Worm (Caenorhabditis elegans): ENCODE measurements around the gene nhr-133.
"Not testable (repeated sequence)": the region's sequence is repeated elsewhere in the genome, so short reads cannot be mapped to it uniquely, and the experiment has no call there.

nhr-133 gene

DNA sequence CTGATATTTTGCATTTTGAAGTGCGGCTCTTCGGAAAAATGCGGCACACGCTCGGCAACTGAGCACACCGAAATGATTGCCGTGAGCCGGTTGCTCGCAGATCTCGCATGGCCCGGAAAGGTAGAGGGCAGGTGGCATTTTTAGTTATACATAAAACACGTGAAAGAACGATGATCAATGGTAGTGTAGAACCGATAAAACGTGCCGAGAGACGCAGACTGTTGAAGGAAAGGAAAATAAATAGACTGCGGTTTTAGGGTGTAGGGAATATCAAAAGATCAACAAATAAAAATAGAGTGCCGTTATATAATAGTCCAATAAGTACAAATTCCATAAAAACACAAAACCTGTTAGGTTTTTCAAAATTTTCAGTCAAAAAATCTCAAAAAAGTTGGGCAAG is at the start of gene nhr-133:
nhr-133 (minus strand) TSS at position 183 of the 400 bp plus-strand sequence.
- TF ChIP-seq ceh-19 (GFP tag; optimal IDR thresholded peaks at IDR 0.05) (no peak), hlh-30 (tag; optimal IDR thresholded peaks at IDR 0.05; ENCODE audit: insufficient read depth) (peak; percentile 37)

ce11 chrV:2260660-2261059 is 48.7 kb upstream of the nhr-133 start, which contains the start of gene F41B5.12:
Gene F41B5.12 (plus strand): TSS chrV:2260960.
- TF ChIP-seq unc-42 (tag; optimal IDR thresholded peaks at IDR 0.05) (no peak), pat-9 (tag; optimal IDR thresholded peaks at IDR 0.05) (no peak), ceh-19 (GFP tag; optimal IDR thresholded peaks at IDR 0.05) (no peak), dve-1 (tag; optimal IDR thresholded peaks at IDR 0.05) (no peak), ztf-16 (tag; optimal IDR thresholded peaks at IDR 0.05) (no peak), pqm-1 (tag; optimal IDR thresholded peaks at IDR 0.05) (no peak), dmd-4 (tag; optimal IDR thresholded peaks at IDR 0.05; ENCODE audit: borderline replicate concordance) (no peak), gmeb-2 (tag; optimal IDR thresholded peaks at IDR 0.05) (no peak), C08G9.2 (tag; optimal IDR thresholded peaks at IDR 0.05) (no peak), nhr-11 (tag; optimal IDR thresholded peaks at IDR 0.05) (no peak), ahr-1 (tag; optimal IDR thresholded peaks at IDR 0.05) (no peak), pros-1 (tag; optimal IDR thresholded peaks at IDR 0.05) (no peak), nfya-1 (tag; optimal IDR thresholded peaks at IDR 0.05) (no peak), lin-11 (tag; optimal IDR thresholded peaks at IDR 0.05) (no peak)

DNA sequence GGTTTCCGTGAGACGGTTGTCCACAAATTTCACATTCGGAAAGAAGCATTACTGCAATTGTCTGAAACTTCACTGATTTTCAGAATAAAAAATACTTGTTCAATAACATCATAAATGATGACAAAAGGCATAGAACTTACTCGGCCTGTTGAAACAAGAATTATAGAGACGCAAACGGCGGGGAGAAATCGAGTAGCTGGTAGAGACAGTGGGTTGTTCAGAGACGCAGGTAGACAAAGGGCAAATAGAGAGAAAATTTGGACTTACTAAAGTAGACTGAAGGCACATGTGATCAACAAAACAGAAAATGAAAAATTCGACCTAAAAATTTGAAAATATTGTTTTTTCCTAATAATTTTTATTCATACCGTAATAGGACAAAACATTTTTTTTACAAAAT is 47.8 kb upstream of the nhr-133 start, which contains the start of gene nhr-182:
nhr-182 (minus strand) TSS at position 178 of the 400 bp plus-strand sequence.
- no peak for TF ChIP-seq tbx-2 (tag; optimal IDR thresholded peaks at IDR 0.05)

ce11 chrV:2255191-2255590 is 43.3 kb upstream of the nhr-133 start, which contains the start of gene F41B5.1:
Gene F41B5.1 (plus strand): TSS chrV:2255533.
- not testable (repeated sequence) for TF ChIP-seq sox-2 (GFP tag; IDR thresholded peaks at IDR 0.05); hlh-6 (tag; optimal IDR thresholded peaks at IDR 0.05); fkh-10 (GFP tag; optimal IDR thresholded peaks at IDR 0.05)

ce11 chrV:2254553-2255124 is 42.7 kb upstream of the nhr-133 start, which contains the start of gene str-253:
Gene str-253 (minus strand): TSS chrV:2254603.
- TF ChIP-seq dmd-4 (tag; optimal IDR thresholded peaks at IDR 0.05; ENCODE audit: borderline replicate concordance): no peak
- TF ChIP-seq pha-2 (tag; optimal IDR thresholded peaks at IDR 0.05): no peak
- TF ChIP-seq zip-5 (tag; optimal IDR thresholded peaks at IDR 0.05): no peak
- TF ChIP-seq hlh-13 (GFP tag; optimal IDR thresholded peaks at IDR 0.05): no peak
- TF ChIP-seq C38D4.7 (GFP tag; optimal IDR thresholded peaks at IDR 0.05): no peak
- TF ChIP-seq nhr-11 (tag; optimal IDR thresholded peaks at IDR 0.05): no peak
- TF ChIP-seq ceh-22 (tag; optimal IDR thresholded peaks at IDR 0.05): no peak
- no peak for TF ChIP-seq nfya-1 (tag; optimal IDR thresholded peaks at IDR 0.05)
- TF ChIP-seq K02D7.2 (tag; optimal IDR thresholded peaks at IDR 0.05): no peak
- no peak for TF ChIP-seq unc-42 (tag; optimal IDR thresholded peaks at IDR 0.05)

- TF ChIP-seq odd-2 (tag; optimal IDR thresholded peaks at IDR 0.05) (no peak), hlh-6 (tag; optimal IDR thresholded peaks at IDR 0.05) (no peak), K09A11.1 (tag; optimal IDR thresholded peaks at IDR 0.05; ENCODE audit: insufficient read depth) (no peak), fkh-6 (tag; optimal IDR thresholded peaks at IDR 0.05) (no peak), ztf-16 (tag; optimal IDR thresholded peaks at IDR 0.05) (no peak), ceh-34 (tag; optimal IDR thresholded peaks at IDR 0.05) (no peak), ceh-48 (tag; optimal IDR thresholded peaks at IDR 0.05) (no peak), dve-1 (tag; optimal IDR thresholded peaks at IDR 0.05) (no peak), C38D4.7 (GFP tag; optimal IDR thresholded peaks at IDR 0.05) (no peak), ceh-18 (tag; optimal IDR thresholded peaks at IDR 0.05) (no peak), ceh-22 (tag; optimal IDR thresholded peaks at IDR 0.05) (no peak), ceh-45 (GFP tag; IDR thresholded peaks at IDR 0.05) (no peak), madf-2 (tag; optimal IDR thresholded peaks at IDR 0.05) (no peak), ahr-1 (tag; optimal IDR thresholded peaks at IDR 0.05) (no peak), lin-11 (tag; optimal IDR thresholded peaks at IDR 0.05) (no peak), rnt-1 (tag; optimal IDR thresholded peaks at IDR 0.05) (no peak), gmeb-2 (tag; optimal IDR thresholded peaks at IDR 0.05) (no peak), hlh-15 (tag; optimal IDR thresholded peaks at IDR 0.05) (no peak)
These were observed 39.9 kb upstream of the nhr-133 start for ce11 chrV:2251774-2252173.
